Fruit fly (Drosophila melanogaster): ENCODE results near the gene CG17233.

CG17233 gene

dm6 chr3L:20197213-20197612 is 44.5 kb downstream of the CG17233 start:
- no peak for TF ChIP-seq CG8478 (optimal IDR thresholded peaks at IDR 0.05)
- TF ChIP-seq CTCF (optimal IDR thresholded peaks at IDR 0.05) = no peak

DNA sequence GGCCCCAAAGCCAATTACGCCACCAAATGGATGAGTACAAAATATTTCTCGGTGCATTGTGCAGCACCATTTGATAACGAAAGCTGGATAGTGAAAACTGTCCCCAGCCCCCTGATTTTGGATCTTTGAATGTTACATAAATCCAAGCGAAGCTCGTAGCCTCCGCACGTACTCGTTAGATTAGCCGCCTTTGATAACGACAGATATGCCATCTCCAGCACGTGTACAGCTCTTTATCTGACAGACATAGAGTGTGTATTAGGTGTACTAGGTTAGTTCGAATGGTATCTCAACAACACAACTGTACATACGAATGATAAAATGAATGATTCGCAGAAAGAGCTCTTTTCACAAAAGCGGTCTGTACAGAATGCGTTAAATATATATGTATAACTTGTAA is 45.4 kb downstream of the CG17233 start:
- TF ChIP-seq CTCF (optimal IDR thresholded peaks at IDR 0.05) = no peak
- TF ChIP-seq CG8478 (optimal IDR thresholded peaks at IDR 0.05) = no peak

DNA sequence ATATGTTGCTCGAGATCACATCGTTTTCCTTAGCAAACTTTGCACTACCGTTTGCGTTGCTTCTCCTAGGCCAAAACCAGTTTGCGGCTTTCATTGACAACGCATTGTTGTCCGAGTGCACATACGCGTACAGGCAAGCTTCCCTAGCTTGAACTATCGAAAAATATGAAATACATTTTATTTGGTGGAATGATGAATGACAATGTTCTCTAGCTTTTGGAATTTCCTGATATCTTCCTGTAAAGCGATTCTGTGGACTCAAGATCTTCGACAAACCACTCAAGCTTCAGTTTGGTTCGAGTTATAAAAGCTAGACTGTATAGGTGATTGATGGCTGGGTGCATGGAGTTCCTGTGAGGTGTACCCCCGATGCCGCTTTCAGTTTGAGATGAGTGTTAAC is 45.8 kb downstream of the CG17233 start:
- TF ChIP-seq CTCF (optimal IDR thresholded peaks at IDR 0.05) (no peak), CG8478 (optimal IDR thresholded peaks at IDR 0.05) (no peak)

dm6 chr3L:20194731-20195130 is 47.0 kb downstream of the CG17233 start:
- TF ChIP-seq CG8478 (optimal IDR thresholded peaks at IDR 0.05) = no peak
- TF ChIP-seq CTCF (optimal IDR thresholded peaks at IDR 0.05) = no peak

DNA sequence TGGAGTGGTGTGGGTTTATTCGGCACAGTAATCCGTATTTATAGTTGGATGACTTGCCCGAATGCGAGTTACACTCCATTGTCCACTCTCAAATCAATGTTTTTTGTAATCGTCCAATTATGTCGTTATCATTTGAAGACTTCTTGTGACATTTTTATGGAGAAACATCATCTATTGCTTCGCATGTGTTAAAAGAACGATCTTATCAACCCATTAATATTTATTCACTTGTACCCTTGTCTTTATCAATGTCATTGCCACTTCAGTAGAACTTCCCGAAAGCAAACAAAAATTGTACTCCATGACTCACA is 48.0 kb downstream of the CG17233 start:
- TF ChIP-seq CTCF (optimal IDR thresholded peaks at IDR 0.05) (no peak), CG8478 (optimal IDR thresholded peaks at IDR 0.05) (no peak)

- no peak for TF ChIP-seq CG8478 (optimal IDR thresholded peaks at IDR 0.05)
- no peak for TF ChIP-seq CTCF (optimal IDR thresholded peaks at IDR 0.05)
These were observed 48.6 kb downstream of the CG17233 start for dm6 chr3L:20192872-20193747.

- TF ChIP-seq CTCF (optimal IDR thresholded peaks at IDR 0.05) (no peak), CG8478 (optimal IDR thresholded peaks at IDR 0.05) (no peak)
These were observed 49.9 kb downstream of the CG17233 start for dm6 chr3L:20191848-20192247.

dm6 chr3L:20187885-20188570 is 53.7 kb downstream of the CG17233 start, which contains the start of gene Ssk:
Gene Ssk, plus strand, starts transcription at chr3L:20188522.
- no peak for TF ChIP-seq CTCF (optimal IDR thresholded peaks at IDR 0.05)
- no peak for TF ChIP-seq CG8478 (optimal IDR thresholded peaks at IDR 0.05)

DNA sequence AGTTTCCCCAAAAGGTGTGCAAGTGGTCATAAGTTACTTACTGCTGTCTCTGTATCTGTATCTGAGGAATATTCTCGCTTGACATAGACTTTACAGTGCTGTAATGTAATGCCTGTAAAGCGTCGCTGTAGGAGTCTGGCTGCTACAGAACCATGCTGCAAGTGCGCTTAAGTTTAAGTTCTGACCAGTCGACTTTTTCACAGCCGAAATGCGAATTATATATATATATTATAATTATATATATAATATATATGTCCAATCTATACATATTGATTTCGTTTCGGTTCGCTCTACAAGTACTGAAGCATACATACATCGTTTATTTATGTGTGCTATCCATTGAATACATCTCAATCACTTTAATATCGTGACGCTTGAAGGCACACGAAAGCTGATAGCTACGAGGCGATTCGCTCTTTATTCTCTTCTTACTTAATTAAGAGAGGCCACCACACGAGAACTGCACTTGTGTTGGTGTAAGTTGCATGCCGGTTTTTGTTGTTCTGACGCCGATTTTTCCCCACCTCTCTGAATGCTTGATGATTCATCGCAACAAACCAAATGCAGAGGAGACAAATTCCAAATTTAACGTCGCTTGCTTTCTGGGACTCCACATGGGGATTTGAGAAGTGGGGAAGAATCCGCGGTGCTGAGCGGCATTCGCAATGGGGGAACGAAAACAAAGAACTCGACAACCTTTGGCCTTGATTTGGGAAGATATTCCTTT is 55.2 kb downstream of the CG17233 start:
- TF ChIP-seq CTCF (optimal IDR thresholded peaks at IDR 0.05) = no peak
- TF ChIP-seq CG8478 (optimal IDR thresholded peaks at IDR 0.05) = no peak

DNA sequence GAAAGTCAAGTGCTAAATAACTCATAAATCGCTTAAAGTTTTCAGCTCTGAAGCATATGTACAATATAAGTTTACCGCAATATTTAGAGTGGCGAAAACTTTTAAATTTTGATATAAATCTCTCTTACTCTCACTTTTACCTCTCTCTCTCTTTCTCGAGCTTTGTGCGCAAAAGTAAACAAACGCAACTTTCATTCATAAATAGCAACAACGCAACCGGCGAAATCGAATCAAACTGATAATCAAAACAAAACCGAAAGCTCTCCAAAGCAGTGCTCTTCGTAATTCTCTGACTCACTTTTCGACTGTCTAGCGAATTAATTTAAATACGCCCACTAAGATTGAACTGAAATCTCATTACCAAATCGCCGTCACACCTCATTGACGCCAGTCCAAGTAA is 55.8 kb downstream of the CG17233 start:
- TF ChIP-seq CG8478 (optimal IDR thresholded peaks at IDR 0.05) = no peak
- no peak for TF ChIP-seq CTCF (optimal IDR thresholded peaks at IDR 0.05)

DNA sequence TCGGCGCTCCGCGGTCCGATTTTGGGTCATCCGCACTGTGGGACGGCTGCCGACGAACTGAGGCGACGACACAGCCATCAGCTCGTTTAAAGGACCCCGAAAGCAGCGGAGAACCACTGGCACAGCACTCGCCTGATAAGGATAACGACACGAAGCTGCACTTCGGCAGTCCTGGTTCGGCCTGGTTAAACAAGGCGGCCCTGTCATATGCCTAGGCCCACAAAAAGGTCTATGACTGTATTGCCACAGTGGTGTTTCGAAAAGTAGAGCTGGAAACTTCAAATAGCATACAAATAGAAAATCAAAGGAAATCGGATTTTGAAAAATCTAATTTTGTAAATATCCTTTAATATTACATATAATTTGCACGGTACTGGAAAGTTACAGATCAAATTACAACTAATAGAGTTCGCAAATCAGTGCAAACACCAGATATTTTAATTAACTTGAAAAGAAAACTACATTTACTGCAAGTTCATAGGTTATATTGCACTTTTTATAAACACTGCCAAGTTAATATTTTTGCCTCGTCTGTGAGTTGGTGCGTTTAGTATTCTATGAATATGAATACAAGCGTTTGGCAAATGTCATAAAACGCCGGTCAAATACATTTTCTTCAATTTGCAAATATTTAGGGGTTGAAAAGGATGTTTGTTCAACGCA is 56.4 kb downstream of the CG17233 start:
- TF ChIP-seq CG8478 (optimal IDR thresholded peaks at IDR 0.05) (no peak), CTCF (optimal IDR thresholded peaks at IDR 0.05) (no peak)

dm6 chr3L:20183345-20184088 is 58.2 kb downstream of the CG17233 start:
- TF ChIP-seq CG8478 (optimal IDR thresholded peaks at IDR 0.05) (no peak), CTCF (optimal IDR thresholded peaks at IDR 0.05) (no peak)
